Fruit fly (Drosophila melanogaster) whole organism: ENCODE measurements around the gene CG7213.

Experiments used
- pan ChIP-seq: fragments of >200 bp; optimal IDR thresholded peaks from 2 replicates; lab custom pipeline; 2017
- psq ChIP-seq: fragments of >200 bp; optimal IDR thresholded peaks from 2 replicates; lab custom pipeline; 2017

dm6 chr3L:8218883-8219282, 21.5 kb downstream of the CG7213 start, which contains the start of gene CG13674:
- TF ChIP-seq psq (lab: Kevin White, UChicago) = no peak
- TF ChIP-seq pan (lab: Kevin White, UChicago) = no peak
